Worm (Caenorhabditis elegans): ENCODE results near the gene T04H1.13.

DNA sequence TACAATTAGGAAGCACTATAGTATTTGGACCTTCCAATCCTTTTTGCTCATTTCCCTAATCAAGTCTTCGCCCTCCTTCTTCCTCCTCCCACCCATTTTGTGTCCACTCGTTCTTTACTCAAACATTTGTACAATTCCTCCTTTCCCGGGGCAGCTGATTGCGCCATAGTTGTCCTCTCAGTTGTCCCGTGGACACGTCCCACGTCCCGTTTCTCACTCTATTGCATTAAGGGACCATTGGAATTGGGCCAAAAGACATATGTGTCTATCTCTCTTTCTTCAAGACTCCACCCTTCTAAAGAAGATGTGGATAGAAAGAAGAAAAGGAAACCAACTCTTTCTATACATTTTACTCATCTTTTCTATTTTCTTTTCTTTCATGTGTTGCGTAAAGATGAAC is 33.7 kb downstream of the T04H1.13 start:
- TF ChIP-seq ztf-11 (tag; optimal IDR thresholded peaks at IDR 0.05) (no peak), pha-4 (tag; optimal IDR thresholded peaks at IDR 0.05) (no peak), hlh-1 (tag; optimal IDR thresholded peaks at IDR 0.05) (no peak), cnd-1 (tag; optimal IDR thresholded peaks at IDR 0.05) (no peak), unc-62 (GFP tag; optimal IDR thresholded peaks at IDR 0.05) (no peak), M03D4.4 (tag; optimal IDR thresholded peaks at IDR 0.05) (no peak), nhr-237 (tag; optimal IDR thresholded peaks at IDR 0.05) (no peak), lsy-2 (tag; optimal IDR thresholded peaks at IDR 0.05) (no peak), elt-3 (tag; optimal IDR thresholded peaks at IDR 0.05) (no peak), unc-39 (tag; optimal IDR thresholded peaks at IDR 0.05) (no peak), mls-2 (tag; optimal IDR thresholded peaks at IDR 0.05) (no peak)

All from whole organism, mixed stage, embryonic.